Worm (Caenorhabditis elegans): ENCODE data around the gene F54D8.10.

Gene F54D8.10

DNA sequence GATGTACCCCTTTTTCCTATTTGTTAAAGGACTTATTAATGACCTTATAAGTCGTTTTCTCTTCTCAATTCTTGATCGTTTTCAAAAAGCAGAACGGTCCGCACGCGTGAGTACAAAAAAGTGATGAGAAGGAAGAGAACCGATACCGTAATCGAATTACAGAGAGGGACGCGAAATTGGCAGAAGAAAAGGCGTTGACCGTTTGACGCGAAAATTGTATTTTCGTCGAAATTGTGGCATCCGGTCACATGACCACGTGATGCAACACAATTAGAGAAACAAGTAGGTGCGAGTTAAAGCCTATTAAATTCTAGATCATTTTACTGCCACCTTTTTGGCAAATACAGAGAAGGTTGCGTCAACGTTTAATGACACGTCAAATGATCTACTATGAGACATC is 49.6 kb downstream of the F54D8.10 start:
- TF ChIP-seq tbx-37 (GFP tag; conservative IDR thresholded peaks at IDR 0.05) (no peak), aly-1 (tag; optimal IDR thresholded peaks at IDR 0.05) (no peak), ama-1 (optimal IDR thresholded peaks at IDR 0.05) (no peak)

Measured in whole organism, early embryonic.